Fruit fly (Drosophila melanogaster) S2 (cell line): Measurements from ENCODE around the gene SkpA.

Source experiments
- CG8478 ChIP-seq: fragments of >200 bp; optimal IDR thresholded peaks from 2 replicates; lab custom pipeline; 2018
- CTCF ChIP-seq, 2 experiments: fragments of >200 bp; optimal IDR thresholded peaks; 2 replicates each; lab custom pipeline; 2018

- TF ChIP-seq CG8478 (no peak), CTCF (optimal IDR thresholded peaks at IDR 0.05; lab: Kevin White, UChicago) (no peak)
Measured at dm6 chrX:696064-696463, 40.1 kb downstream of the SkpA start.
